Worm (Caenorhabditis elegans) whole organism, L2 larva: Measurements from ENCODE around the gene fipr-19.

Experiments
- R02D3.7 ChIP-seq: fragments of 150-350 bp; optimal IDR thresholded peaks from 2 replicates; lab custom pipeline; 2014; ENCODE audit warnings: missing biosample characterization, missing genetic modification characterization
- ZK546.5 ChIP-seq: sonication (generic microtip); optimal IDR thresholded peaks from 2 replicates; lab custom pipeline; 2017; ENCODE audit warnings: missing biosample characterization, missing genetic modification characterization
- ceh-16 ChIP-seq: fragments of 150-350 bp; optimal IDR thresholded peaks from 2 replicates; lab custom pipeline; 2014; ENCODE audit warnings: missing biosample characterization, missing genetic modification characterization
- ceh-82 ChIP-seq: fragments of 150-350 bp; optimal IDR thresholded peaks from 2 replicates; lab custom pipeline; 2014; ENCODE audit warnings: missing biosample characterization, missing genetic modification characterization
- elt-1 ChIP-seq: fragments of 150-350 bp; optimal IDR thresholded peaks from 2 replicates; lab custom pipeline; 2014; ENCODE audit warnings: missing biosample characterization, missing genetic modification characterization
- elt-3 ChIP-seq: sonication (generic microtip); optimal IDR thresholded peaks from 2 replicates; lab custom pipeline; 2017; ENCODE audit warnings: missing biosample characterization, missing genetic modification characterization
- lsy-2 ChIP-seq, 2 experiments: fragments of 150-350 bp in 1 of 2; sonication (generic microtip) in 1 of 2; optimal IDR thresholded peaks; 2 replicates each; lab custom pipeline; 2014 to 2017; ENCODE audit warnings: missing biosample characterization in 2 of 2, missing genetic modification characterization in 2 of 2
- nhr-10 ChIP-seq: sonication (generic microtip); optimal IDR thresholded peaks from 2 replicates; lab custom pipeline; 2017; ENCODE audit warnings: missing biosample characterization, missing genetic modification characterization
- nhr-21 ChIP-seq: fragments of 150-350 bp; optimal IDR thresholded peaks from 2 replicates; lab custom pipeline; 2014; ENCODE audit warnings: missing biosample characterization, missing genetic modification characterization
- ztf-4 ChIP-seq: fragments of 150-350 bp; optimal IDR thresholded peaks from 2 replicates; lab custom pipeline; 2014; ENCODE audit warnings: missing biosample characterization, missing genetic modification characterization

ce11 chrIII:7506983-7507382, 48.2 kb upstream of the fipr-19 start:
- TF ChIP-seq ZK546.5 (tag; lab: Kevin White, UChicago), result no peak
- TF ChIP-seq ceh-82 (tag; lab: Kevin White, UChicago), result no peak
- TF ChIP-seq lsy-2 (tag; optimal IDR thresholded peaks at IDR 0.05; lab: Kevin White, UChicago), result no peak
- no peak for TF ChIP-seq R02D3.7
- no peak for TF ChIP-seq ztf-4
- no peak for TF ChIP-seq nhr-21 (tag; lab: Kevin White, UChicago)
- no peak for TF ChIP-seq ceh-16
- TF ChIP-seq elt-1 (tag; lab: Kevin White, UChicago), result no peak
- no peak for TF ChIP-seq elt-3 (tag; lab: Kevin White, UChicago)
- no peak for TF ChIP-seq nhr-10 (tag; lab: Kevin White, UChicago)
